Fruit fly (Drosophila melanogaster) whole organism, embryonic: ENCODE measurements around the gene CG10211.

Experiments
- ATbp ChIP-seq: fragments of 200-800 bp; sonication (Bioruptor generic); optimal IDR thresholded peaks from 2 replicates; lab custom pipeline; 2017; ENCODE audit warnings: missing biosample characterization, mild to moderate bottlenecking, missing genetic modification characterization, missing genetic modification reagents
- Asciz ChIP-seq: fragments of 200-800 bp; sonication (Bioruptor generic); optimal IDR thresholded peaks from 2 replicates; lab custom pipeline; 2017; ENCODE audit warnings: missing biosample characterization, mild to moderate bottlenecking, missing genetic modification characterization, missing genetic modification reagents
- CG10209 ChIP-seq: fragments of 200-800 bp; sonication (Bioruptor generic); optimal IDR thresholded peaks from 3 replicates; lab custom pipeline; 2017; ENCODE audit warnings: missing biosample characterization, mild to moderate bottlenecking, missing genetic modification characterization, missing genetic modification reagents
- CG10274 ChIP-seq: fragments of 200-800 bp; sonication (Bioruptor generic); optimal IDR thresholded peaks from 3 replicates; lab custom pipeline; 2017; ENCODE audit warnings: missing biosample characterization, mild to moderate bottlenecking, missing genetic modification characterization
- CG10959 ChIP-seq: fragments of 200-800 bp; sonication (Bioruptor generic); IDR thresholded peaks from 2 replicates; pipeline ENCODE4 v1.3.6; 2022; ENCODE audit warnings: missing biosample characterization, missing genetic modification characterization
- CG11093 ChIP-seq: fragments of 200-800 bp; sonication (Bioruptor generic); IDR thresholded peaks from 3 replicates; pipeline ENCODE4 v1.3.6; 2022; ENCODE audit warnings: missing biosample characterization, missing genetic modification characterization
- CG11723 ChIP-seq: fragments of 200-800 bp; sonication (Bioruptor generic); optimal IDR thresholded peaks from 2 replicates; lab custom pipeline; 2017; ENCODE audit warnings: missing biosample characterization, mild to moderate bottlenecking, missing genetic modification characterization
- CG14860 ChIP-seq: fragments of 200-800 bp; sonication (Bioruptor generic); IDR thresholded peaks from 3 replicates; pipeline ENCODE4 v1.3.6; 2022; ENCODE audit warnings: missing biosample characterization, missing genetic modification characterization; ENCODE audit not compliant: partially characterized antibody
- CG15011 ChIP-seq: fragments of 200-800 bp; sonication (Bioruptor generic); optimal IDR thresholded peaks from 3 replicates; lab custom pipeline; 2018; ENCODE audit warnings: missing biosample characterization, mild to moderate bottlenecking, missing genetic modification characterization
- CG1602 ChIP-seq: fragments of 200-800 bp; sonication (Bioruptor generic); optimal IDR thresholded peaks from 3 replicates; lab custom pipeline; 2016; ENCODE audit warnings: missing biosample characterization, missing genetic modification characterization
- CG1792 ChIP-seq: fragments of 200-800 bp; sonication (Bioruptor generic); optimal IDR thresholded peaks from 2 replicates; lab custom pipeline; 2016; ENCODE audit warnings: missing biosample characterization, missing genetic modification characterization
- CG2120 ChIP-seq: fragments of 200-800 bp; sonication (Bioruptor generic); optimal IDR thresholded peaks from 3 replicates; lab custom pipeline; 2016; ENCODE audit warnings: missing biosample characterization, missing genetic modification characterization
- CG31365 ChIP-seq: fragments of 200-800 bp; sonication (Bioruptor generic); optimal IDR thresholded peaks from 2 replicates; lab custom pipeline; 2018; ENCODE audit warnings: missing biosample characterization, mild to moderate bottlenecking, missing genetic modification characterization
- CG34376 ChIP-seq: fragments of 200-800 bp; sonication (Bioruptor generic); optimal IDR thresholded peaks from 2 replicates; lab custom pipeline; 2018; ENCODE audit warnings: missing biosample characterization, mild to moderate bottlenecking, missing genetic modification characterization
- CG42726 ChIP-seq: fragments of 200-800 bp; sonication (Bioruptor generic); IDR thresholded peaks from 2 replicates; pipeline ENCODE4 v1.3.6; 2022; ENCODE audit warnings: missing biosample characterization, missing genetic modification characterization; ENCODE audit not compliant: partially characterized antibody
- CG4707 ChIP-seq: fragments of 200-800 bp; sonication (Bioruptor generic); optimal IDR thresholded peaks from 2 replicates; lab custom pipeline; 2018; ENCODE audit warnings: missing biosample characterization, mild to moderate bottlenecking, missing genetic modification characterization, moderate library complexity
- CG6654 ChIP-seq: fragments of 200-800 bp; sonication (Bioruptor generic); optimal IDR thresholded peaks from 2 replicates; lab custom pipeline; 2017; ENCODE audit warnings: missing biosample characterization, mild to moderate bottlenecking, missing genetic modification characterization
- Dref ChIP-seq: fragments of 200-800 bp; sonication (Bioruptor generic); IDR thresholded peaks from 2 replicates; pipeline ENCODE4 v1.3.6; 2022; ENCODE audit warnings: missing biosample characterization, missing genetic modification characterization
- Ets97D ChIP-seq: fragments of 200-800 bp; sonication (Bioruptor generic); optimal IDR thresholded peaks from 3 replicates; lab custom pipeline; 2016; ENCODE audit warnings: missing biosample characterization, missing genetic modification characterization
- HHEX ChIP-seq: fragments of 200-800 bp; sonication (Bioruptor generic); optimal IDR thresholded peaks from 3 replicates; lab custom pipeline; 2017; ENCODE audit warnings: missing biosample characterization, mild to moderate bottlenecking, missing genetic modification characterization, missing genetic modification reagents
- HLH3B ChIP-seq: fragments of 200-800 bp; sonication (Bioruptor generic); IDR thresholded peaks from 2 replicates; pipeline ENCODE4 v1.3.6; 2022; ENCODE audit warnings: missing biosample characterization, missing genetic modification characterization
- Hand ChIP-seq: fragments of 200-800 bp; sonication (Bioruptor generic); optimal IDR thresholded peaks from 2 replicates; lab custom pipeline; 2017; ENCODE audit warnings: mild to moderate bottlenecking, missing biosample characterization, missing genetic modification reagents, missing genetic modification characterization
- Hmx ChIP-seq: fragments of 200-800 bp; sonication (Bioruptor generic); optimal IDR thresholded peaks from 2 replicates; lab custom pipeline; 2016; ENCODE audit warnings: missing biosample characterization, missing genetic modification characterization
- Hr78 ChIP-seq, 2 experiments: fragments of 200-800 bp in 1 of 2; fragments of >200 bp in 1 of 2; sonication (Bioruptor generic) in 1 of 2; optimal IDR thresholded peaks; 2 replicates each; lab custom pipeline; 2017 to 2019; ENCODE audit warnings: missing biosample characterization in 2 of 2, missing genetic modification characterization in 2 of 2, mild to moderate bottlenecking in 1 of 2, moderate library complexity in 1 of 2
- Hsf ChIP-seq: fragments of 200-800 bp; sonication (Bioruptor generic); optimal IDR thresholded peaks from 3 replicates; lab custom pipeline; 2016; ENCODE audit warnings: missing biosample characterization, missing genetic modification characterization
- Max ChIP-seq: fragments of 200-800 bp; sonication (Bioruptor generic); optimal IDR thresholded peaks from 2 replicates; lab custom pipeline; 2016; ENCODE audit warnings: missing biosample characterization, mild to moderate bottlenecking, missing genetic modification characterization
- Sox102F ChIP-seq: fragments of 200-800 bp; sonication (Bioruptor generic); optimal IDR thresholded peaks from 2 replicates; lab custom pipeline; 2018; ENCODE audit warnings: missing biosample characterization, mild to moderate bottlenecking, missing genetic modification characterization, moderate library complexity
- ara ChIP-seq: fragments of 200-800 bp; sonication (Bioruptor generic); IDR thresholded peaks from 2 replicates; pipeline ENCODE4 v1.3.6; 2022; ENCODE audit warnings: missing biosample characterization, missing genetic modification characterization
- bab2 ChIP-seq: fragments of 200-800 bp; sonication (Bioruptor generic); optimal IDR thresholded peaks from 2 replicates; lab custom pipeline; 2016; ENCODE audit warnings: missing biosample characterization, missing genetic modification characterization
- chif ChIP-seq, 2 experiments: fragments of 200-800 bp; sonication (Bioruptor generic); optimal IDR thresholded peaks; 3 replicates each; lab custom pipeline; 2016; ENCODE audit warnings: missing biosample characterization in 2 of 2, missing genetic modification characterization in 2 of 2
- ci ChIP-seq: fragments of 200-800 bp; sonication (Bioruptor generic); IDR thresholded peaks from 3 replicates; pipeline ENCODE4 v1.3.6; 2022; ENCODE audit warnings: missing biosample characterization, missing genetic modification characterization
- gsb ChIP-seq: fragments of 200-800 bp; sonication (Bioruptor generic); IDR thresholded peaks from 2 replicates; pipeline ENCODE4 v1.3.6; 2022; ENCODE audit warnings: missing biosample characterization, missing genetic modification characterization
- ken ChIP-seq: fragments of 200-800 bp; sonication (Bioruptor generic); IDR thresholded peaks from 3 replicates; pipeline ENCODE4 v1.3.6; 2022; ENCODE audit warnings: missing biosample characterization, missing genetic modification characterization
- klu ChIP-seq: fragments of 200-800 bp; sonication (Bioruptor generic); IDR thresholded peaks from 2 replicates; pipeline ENCODE4 v1.3.6; 2022; ENCODE audit warnings: missing biosample characterization, missing genetic modification characterization
- knrl ChIP-seq: fragments of 200-800 bp; sonication (Bioruptor generic); IDR thresholded peaks from 3 replicates; pipeline ENCODE4 v1.3.6; 2022; ENCODE audit warnings: missing biosample characterization, missing genetic modification characterization; ENCODE audit not compliant: partially characterized antibody
- lola ChIP-seq, 3 experiments: fragments of >200 bp in 2 of 3; fragments of 200-800 bp in 1 of 3; sonication (Bioruptor generic) in 1 of 3; optimal IDR thresholded peaks; 2 replicates each; lab custom pipeline; 2017 to 2019; ENCODE audit warnings: missing biosample characterization in 3 of 3, missing genetic modification characterization in 3 of 3, mild to moderate bottlenecking in 1 of 3, moderate library complexity in 1 of 3
- nerfin-2 ChIP-seq: fragments of 200-800 bp; sonication (Bioruptor generic); IDR thresholded peaks from 2 replicates; pipeline ENCODE4 v1.3.6; 2022; ENCODE audit warnings: missing biosample characterization, missing genetic modification characterization; ENCODE audit not compliant: partially characterized antibody
- oc ChIP-seq: fragments of 200-800 bp; sonication (Bioruptor generic); optimal IDR thresholded peaks from 2 replicates; lab custom pipeline; 2018; ENCODE audit warnings: missing biosample characterization, mild to moderate bottlenecking, missing genetic modification characterization, moderate library complexity
- p53 ChIP-seq: fragments of 200-800 bp; sonication (Bioruptor generic); optimal IDR thresholded peaks from 2 replicates; lab custom pipeline; 2016; ENCODE audit warnings: missing biosample characterization, missing genetic modification characterization
- pita ChIP-seq: fragments of 200-800 bp; sonication (Bioruptor generic); optimal IDR thresholded peaks from 2 replicates; lab custom pipeline; 2017; ENCODE audit warnings: missing biosample characterization, mild to moderate bottlenecking, missing genetic modification characterization
- pros ChIP-seq: fragments of 200-800 bp; sonication (Bioruptor generic); optimal IDR thresholded peaks from 3 replicates; lab custom pipeline; 2019; ENCODE audit warnings: missing biosample characterization, mild to moderate bottlenecking, missing genetic modification characterization, moderate library complexity
- repo ChIP-seq: fragments of 200-800 bp; sonication (Bioruptor generic); optimal IDR thresholded peaks from 2 replicates; lab custom pipeline; 2016; ENCODE audit warnings: missing biosample characterization, missing genetic modification characterization
- schlank ChIP-seq: fragments of 200-800 bp; sonication (Bioruptor generic); optimal IDR thresholded peaks from 2 replicates; lab custom pipeline; 2018; ENCODE audit warnings: missing biosample characterization, mild to moderate bottlenecking, missing genetic modification characterization
- tin ChIP-seq: fragments of 200-800 bp; sonication (Bioruptor generic); optimal IDR thresholded peaks from 3 replicates; lab custom pipeline; 2016; ENCODE audit warnings: missing biosample characterization, missing genetic modification characterization
- tll ChIP-seq, 2 experiments: fragments of 200-800 bp in 1 of 2; fragments of >200 bp in 1 of 2; sonication (Bioruptor generic) in 1 of 2; optimal IDR thresholded peaks; 2 replicates each; lab custom pipeline; 2017 to 2019; ENCODE audit warnings: missing biosample characterization in 2 of 2, missing genetic modification characterization in 2 of 2, mild to moderate bottlenecking in 1 of 2, moderate library complexity in 1 of 2
- wek ChIP-seq: fragments of 200-800 bp; sonication (Bioruptor generic); optimal IDR thresholded peaks from 3 replicates; lab custom pipeline; 2018; ENCODE audit warnings: missing biosample characterization, mild to moderate bottlenecking, missing genetic modification characterization, moderate library complexity
- zen ChIP-seq: fragments of 200-800 bp; sonication (Bioruptor generic); optimal IDR thresholded peaks from 3 replicates; lab custom pipeline; 2018; ENCODE audit warnings: missing biosample characterization, mild to moderate bottlenecking, missing genetic modification characterization, moderate library complexity

CG10211 gene

DNA sequence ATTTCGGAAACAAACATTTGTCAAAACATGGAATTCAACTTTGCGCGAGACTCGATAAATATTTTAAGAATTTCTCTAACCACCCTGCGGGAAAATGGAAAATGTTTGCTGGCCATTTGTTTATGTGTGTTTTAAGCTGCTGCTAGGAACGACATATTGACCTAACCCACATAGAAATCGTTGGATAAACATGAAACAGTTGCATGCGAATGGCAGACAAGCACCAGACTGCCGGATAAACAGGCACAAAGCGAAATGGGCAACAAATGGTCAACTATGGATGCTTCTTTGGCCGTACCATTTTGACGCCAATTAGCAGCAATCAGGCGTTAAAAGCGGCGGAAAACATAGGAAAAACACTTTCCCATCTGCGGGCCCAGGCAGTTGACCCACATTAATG lies 20.5 kb upstream of the CG10211 start (continued):
- no peak for TF ChIP-seq Ets97D
- peak; percentile 2 for TF ChIP-seq HHEX (GFP tag; lab: Kevin White, UChicago)
- peak; percentile 8 for TF ChIP-seq CG31365
- TF ChIP-seq CG10274 (GFP tag; lab: Kevin White, UChicago) = no peak
- no peak for TF ChIP-seq CG34376
- TF ChIP-seq nerfin-2 (GFP tag; lab: Robert Waterston, UW) = no peak
- TF ChIP-seq pita = no peak
- no peak for TF ChIP-seq Dref
- TF ChIP-seq knrl = no peak
- TF ChIP-seq wek (GFP tag; lab: Kevin White, UChicago) = peak; percentile 59
- no peak for TF ChIP-seq CG14860 (GFP tag; lab: Robert Waterston, UW)
- TF ChIP-seq schlank (tag; lab: Kevin White, UChicago) = no peak
- TF ChIP-seq ATbp (GFP tag; lab: Kevin White, UChicago) = peak; percentile 84
- no peak for TF ChIP-seq CG2120
- TF ChIP-seq tll (GFP tag; optimal IDR thresholded peaks at IDR 0.05; lab: Kevin White, UChicago) = peak in 1 of 2 experiments; percentile 34
- no peak for TF ChIP-seq pros (GFP tag; lab: Kevin White, UChicago)
- no peak for TF ChIP-seq tin (GFP tag; lab: Kevin White, UChicago)
- no peak for TF ChIP-seq CG1792 (GFP tag; lab: Kevin White, UChicago)
- no peak for TF ChIP-seq Hmx (GFP tag; lab: Kevin White, UChicago)
- peak in 1 of 2 experiments; percentile 6 for TF ChIP-seq chif (GFP tag; optimal IDR thresholded peaks at IDR 0.05; lab: Kevin White, UChicago)
- TF ChIP-seq CG15011 = no peak
- peak; percentile 45 for TF ChIP-seq CG4707 (GFP tag; lab: Kevin White, UChicago)
- TF ChIP-seq CG10959 (GFP tag; lab: Robert Waterston, UW) = no peak
- peak in 1 of 2 experiments; percentile 13 for TF ChIP-seq Hr78 (GFP tag; optimal IDR thresholded peaks at IDR 0.05; lab: Kevin White, UChicago)
- no peak for TF ChIP-seq Max (GFP tag; lab: Kevin White, UChicago)
- TF ChIP-seq ci = peak; percentile 66; the same call in 2 of the 3 replicates
- TF ChIP-seq Sox102F (GFP tag; lab: Kevin White, UChicago) = peak; percentile 44
- TF ChIP-seq ken = 0 out of 3 replicates have a peak, but pooled peaks have one; percentile 14
- TF ChIP-seq oc (tag; lab: Kevin White, UChicago) = peak; percentile 20
- peak; percentile 17 for TF ChIP-seq CG10209
- peak; percentile 38 for TF ChIP-seq zen (tag; lab: Kevin White, UChicago)
- TF ChIP-seq ara (GFP tag; lab: Robert Waterston, UW) = 0 out of 2 replicates have a peak, but pooled peaks have one; percentile 29
- peak; percentile 67 for TF ChIP-seq Asciz (GFP tag; lab: Kevin White, UChicago)
- no peak for TF ChIP-seq p53
- TF ChIP-seq bab2 (GFP tag; lab: Kevin White, UChicago) = peak; percentile 11
- TF ChIP-seq CG1602 (GFP tag; lab: Kevin White, UChicago) = no peak
- TF ChIP-seq Hsf (GFP tag; lab: Kevin White, UChicago) = no peak
- no peak for TF ChIP-seq CG6654 (GFP tag; lab: Kevin White, UChicago)
- no peak for TF ChIP-seq repo (GFP tag; lab: Kevin White, UChicago)
- TF ChIP-seq lola (GFP tag; optimal IDR thresholded peaks at IDR 0.05; lab: Kevin White, UChicago) = no peak
- no peak for TF ChIP-seq klu (GFP tag; lab: Robert Waterston, UW)
- no peak for TF ChIP-seq CG11723 (GFP tag; lab: Kevin White, UChicago)
- no peak for TF ChIP-seq gsb
- TF ChIP-seq Hand (GFP tag; lab: Kevin White, UChicago) = no peak
- peak; percentile 25; the same call in 1 of the 2 replicates for TF ChIP-seq HLH3B (GFP tag; lab: Robert Waterston, UW)
- TF ChIP-seq CG42726 = no peak
- peak; percentile 18; the same call in 1 of the 3 replicates for TF ChIP-seq CG11093 (GFP tag; lab: Robert Waterston, UW)
- TF ChIP-seq, all 482 proteins: peak for 50
